Fruit fly (Drosophila melanogaster): Measurements from ENCODE around the gene CG12499.

Gene CG12499

dm6 chr3R:22421618-22422017, 24.8 kb downstream of the CG12499 start (continued):
- TF ChIP-seq run (tag; optimal IDR thresholded peaks at IDR 0.05) (no peak), CG13624 (GFP tag; optimal IDR thresholded peaks at IDR 0.05) (peak; percentile 6), Ada2b (GFP tag; IDR thresholded peaks at IDR 0.05) (peak; percentile 84), Side (GFP tag; optimal IDR thresholded peaks at IDR 0.05) (peak; percentile 5), HmgD (GFP tag; optimal IDR thresholded peaks at IDR 0.05) (no peak), CG18764 (GFP tag; optimal IDR thresholded peaks at IDR 0.05) (no peak), bab2 (GFP tag; optimal IDR thresholded peaks at IDR 0.05) (peak; percentile 50), Elba2 (GFP tag; optimal IDR thresholded peaks at IDR 0.05) (no peak), grn (GFP tag; optimal IDR thresholded peaks at IDR 0.05) (no peak), CG4424 (GFP tag; optimal IDR thresholded peaks at IDR 0.05) (peak; percentile 41), Meics (GFP tag; optimal IDR thresholded peaks at IDR 0.05) (peak; percentile 62), CG2120 (GFP tag; optimal IDR thresholded peaks at IDR 0.05) (peak; percentile 81), chm (GFP tag; IDR thresholded peaks at IDR 0.05) (0 out of 2 replicates have a peak, but pooled peaks have one; percentile 11), schlank (tag; optimal IDR thresholded peaks at IDR 0.05) (no peak), Hr39 (optimal IDR thresholded peaks at IDR 0.05) (no peak), CG14050 (GFP tag; IDR thresholded peaks at IDR 0.05) (peak; percentile 51), z (GFP tag; IDR thresholded peaks at IDR 0.05) (no peak), trem (tag; optimal IDR thresholded peaks at IDR 0.05) (no peak), gcm2 (GFP tag; optimal IDR thresholded peaks at IDR 0.05) (no peak), unpg (GFP tag; optimal IDR thresholded peaks at IDR 0.05) (peak; percentile 73), BEAF-32 (GFP tag; optimal IDR thresholded peaks at IDR 0.05) (no peak), H15 (GFP tag; IDR thresholded peaks at IDR 0.05) (peak; percentile 72; the same call in 2 of the 3 replicates), CG11504 (tag; optimal IDR thresholded peaks at IDR 0.05) (no peak), HHEX (GFP tag; optimal IDR thresholded peaks at IDR 0.05) (peak; percentile 25), NC2α (GFP tag; optimal IDR thresholded peaks at IDR 0.05) (no peak), CG7928 (GFP tag; optimal IDR thresholded peaks at IDR 0.05) (no peak), esg (GFP tag; conservative IDR thresholded peaks at IDR 0.05) (peak; percentile 67), cg (GFP tag; optimal IDR thresholded peaks at IDR 0.05) (no peak), Optix (GFP tag; IDR thresholded peaks at IDR 0.05) (no peak), Deaf1 (tag; optimal IDR thresholded peaks at IDR 0.05) (no peak), dysf (GFP tag; IDR thresholded peaks at IDR 0.05) (peak; percentile 84), HLH4C (GFP tag; IDR thresholded peaks at IDR 0.05; ENCODE audit: partially characterized antibody) (no peak), Xbp1 (GFP tag; optimal IDR thresholded peaks at IDR 0.05) (peak; percentile 68), CG11456 (GFP tag; IDR thresholded peaks at IDR 0.05) (peak; percentile 87), CG3726 (GFP tag; IDR thresholded peaks at IDR 0.05) (0 out of 3 replicates have a peak, but pooled peaks have one; percentile 32), vvl (GFP tag; IDR thresholded peaks at IDR 0.05) (peak; percentile 90), eyg (GFP tag; optimal IDR thresholded peaks at IDR 0.05) (peak; percentile 60), CG15514 (GFP tag; optimal IDR thresholded peaks at IDR 0.05) (peak; percentile 12), CG11247 (GFP tag; IDR thresholded peaks at IDR 0.05) (peak; percentile 63; the same call in 1 of the 2 replicates), fru (optimal IDR thresholded peaks at IDR 0.05) (no peak), aop (GFP tag; IDR thresholded peaks at IDR 0.05) (no peak), salm (tag; optimal IDR thresholded peaks at IDR 0.05) (peak; percentile 17), inv (GFP tag; IDR thresholded peaks at IDR 0.05; ENCODE audit: partially characterized antibody) (no peak), CG14667 (GFP tag; IDR thresholded peaks at IDR 0.05) (peak; percentile 63), Lhr (GFP tag; optimal IDR thresholded peaks at IDR 0.05) (no peak), CG14965 (GFP tag; optimal IDR thresholded peaks at IDR 0.05; ENCODE audit: borderline replicate concordance) (no peak), NFAT (GFP tag; IDR thresholded peaks at IDR 0.05) (peak; percentile 70; the same call in 1 of the 2 replicates), CG13775 (GFP tag; optimal IDR thresholded peaks at IDR 0.05) (peak; percentile 43), D (optimal IDR thresholded peaks at IDR 0.05) (no peak), D (GFP tag; optimal IDR thresholded peaks at IDR 0.05) (no peak), Scr (GFP tag; IDR thresholded peaks at IDR 0.05; ENCODE audit: partially characterized antibody) (no peak), exex (tag; optimal IDR thresholded peaks at IDR 0.05) (no peak), pum (GFP tag; optimal IDR thresholded peaks at IDR 0.05) (peak; percentile 26)
